Worm (Caenorhabditis elegans): ENCODE measurements around the gene T09A5.4.
A peak's percentile ranks its signal among the peaks of the same experiment; 100 is the strongest.
"Not testable (repeated sequence)": the region's sequence is repeated elsewhere in the genome, so short reads cannot be mapped to it uniquely, and the experiment has no call there.

DNA sequence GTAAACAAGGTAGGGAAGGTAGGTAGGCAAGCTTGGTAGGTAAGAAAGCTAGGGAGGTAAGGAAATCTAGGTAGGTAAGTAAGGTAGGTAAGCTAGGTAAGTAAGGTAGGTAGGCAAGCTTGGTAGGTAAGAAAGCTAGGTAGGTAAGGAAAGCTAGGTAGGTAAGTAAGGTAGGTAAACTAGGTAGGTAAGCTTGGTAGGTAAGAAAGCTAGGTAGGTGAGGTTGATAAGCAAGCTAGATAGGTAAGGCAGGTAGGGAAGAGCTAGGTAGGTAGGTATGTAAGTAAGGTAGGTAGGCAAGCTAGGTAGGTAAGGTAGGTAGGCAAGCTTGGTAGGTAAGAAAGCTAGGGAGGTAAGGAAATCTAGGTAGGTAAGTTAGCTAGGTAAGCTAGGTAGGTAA, 37.2 kb downstream of the T09A5.4 start:
- TF ChIP-seq tab-1, flt-1, ztf-29 (GFP tag; IDR thresholded peaks at IDR 0.05): not testable (repeated sequence)
- peak; percentile 66; the same call in 1 of the 2 replicates for TF ChIP-seq ztf-23 (GFP tag; IDR thresholded peaks at IDR 0.05)
